Fruit fly (Drosophila melanogaster): Measurements from ENCODE around the gene CG12017.

The CG12017 gene

DNA sequence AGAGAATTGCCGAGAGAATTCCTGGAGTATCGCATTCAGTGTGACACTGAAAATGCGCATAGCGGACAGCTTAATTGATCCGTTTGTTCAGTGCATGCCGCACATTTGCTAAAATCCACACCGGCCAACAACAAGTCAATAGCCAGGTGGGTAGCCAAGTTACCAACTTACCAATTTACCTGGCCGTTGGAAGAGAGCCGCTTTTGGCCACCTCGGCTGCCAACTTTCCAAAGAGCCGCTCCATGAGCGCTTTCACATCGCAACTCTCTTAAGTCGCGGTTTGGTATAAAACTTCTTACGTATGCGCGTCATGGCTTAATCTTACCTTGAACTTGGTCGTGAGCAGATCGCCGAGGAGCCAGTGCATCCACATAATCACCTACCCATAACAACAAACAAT, at the start of gene CG12017:
TSS of gene CG12017 (plus strand) at position 310 of the 400 bp plus-strand sequence.
- TF ChIP-seq CG33017 (tag; optimal IDR thresholded peaks at IDR 0.05) (no peak), CG7045 (GFP tag; optimal IDR thresholded peaks at IDR 0.05) (no peak), CG7101 (tag; optimal IDR thresholded peaks at IDR 0.05) (no peak), CG14711 (tag; optimal IDR thresholded peaks at IDR 0.05) (no peak), tj (GFP tag; optimal IDR thresholded peaks at IDR 0.05) (no peak), Clk (GFP tag; optimal IDR thresholded peaks at IDR 0.05) (no peak), CG1620 (GFP tag; optimal IDR thresholded peaks at IDR 0.05) (no peak), Hr96 (GFP tag; optimal IDR thresholded peaks at IDR 0.05) (no peak), cnc (optimal IDR thresholded peaks at IDR 0.05) (no peak), Mnt (GFP tag; optimal IDR thresholded peaks at IDR 0.05) (no peak), bab1 (GFP tag; optimal IDR thresholded peaks at IDR 0.05) (no peak), kay (GFP tag; ENCODE audit: borderline replicate concordance) (no peak), CG12768 (GFP tag; optimal IDR thresholded peaks at IDR 0.05) (no peak), CG5204 (GFP tag; optimal IDR thresholded peaks at IDR 0.05) (no peak), toe (GFP tag; optimal IDR thresholded peaks at IDR 0.05) (no peak), ovo (GFP tag; optimal IDR thresholded peaks at IDR 0.05) (no peak), pad (GFP tag; optimal IDR thresholded peaks at IDR 0.05) (no peak), Crg-1 (GFP tag; optimal IDR thresholded peaks at IDR 0.05) (no peak), cic (GFP tag; optimal IDR thresholded peaks at IDR 0.05) (no peak)

DNA sequence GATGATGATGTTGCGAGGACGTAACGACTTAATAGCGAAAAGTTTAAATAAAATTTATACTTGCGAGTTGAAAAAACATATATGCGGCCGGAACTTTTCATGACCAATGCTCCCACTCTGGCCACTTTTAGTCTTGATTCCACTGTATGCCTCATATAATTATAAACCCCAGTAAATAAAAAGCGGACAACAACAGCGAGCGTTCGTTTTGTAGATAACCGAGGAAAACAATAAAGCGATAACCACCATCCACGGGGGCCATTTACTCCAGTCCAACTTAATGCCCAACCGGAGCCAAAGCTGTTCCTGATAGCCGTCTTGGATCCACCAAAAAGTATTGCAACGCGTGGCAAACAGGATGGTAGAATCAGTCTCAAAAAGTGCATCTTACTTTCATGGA, 43.7 kb upstream of the CG12017 start:
- TF ChIP-seq tj (GFP tag; optimal IDR thresholded peaks at IDR 0.05) = no peak
- peak; percentile 59 for TF ChIP-seq cic (GFP tag; optimal IDR thresholded peaks at IDR 0.05)
- no peak for TF ChIP-seq Crg-1 (GFP tag; optimal IDR thresholded peaks at IDR 0.05)

DNA sequence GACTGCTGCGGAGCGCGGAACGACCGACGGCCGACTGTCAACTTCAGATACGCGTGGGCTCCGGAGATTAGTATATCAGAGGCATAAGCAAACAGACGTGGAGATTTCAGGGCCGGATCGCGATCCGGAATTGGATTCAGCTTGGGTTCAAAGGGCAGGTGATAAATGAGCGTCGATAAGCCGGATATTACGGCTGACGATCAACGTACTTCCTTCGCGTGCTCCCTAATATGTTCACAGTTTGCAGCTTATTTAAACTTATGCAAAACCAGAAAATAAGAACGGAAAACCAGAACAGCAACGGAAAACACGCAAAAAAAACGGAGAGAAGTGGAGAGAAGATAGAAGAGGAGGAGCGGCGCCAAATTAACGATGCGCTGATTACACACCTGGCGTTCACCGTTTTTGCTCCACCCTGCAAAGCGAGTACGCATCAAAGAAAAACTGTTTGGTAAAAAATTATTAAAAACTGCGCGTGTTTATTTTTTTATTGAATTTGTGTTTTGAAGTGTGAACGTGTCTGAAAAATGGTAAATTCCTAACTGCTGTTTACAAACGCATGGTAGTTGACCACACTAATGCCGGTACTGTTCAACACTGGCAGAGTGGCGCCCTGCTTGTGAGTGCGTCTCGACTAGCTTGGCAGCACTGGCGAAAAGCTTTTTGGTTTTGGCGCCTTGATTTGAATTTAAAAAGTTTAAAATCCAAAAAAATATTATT, 40.8 kb upstream of the CG12017 start, which contains the start of gene CG17746:
TSS of gene CG17746 (minus strand) at position 546 of the 720 bp plus-strand sequence.
- TF ChIP-seq CG5204 (GFP tag; optimal IDR thresholded peaks at IDR 0.05) (no peak), CG14711 (tag; optimal IDR thresholded peaks at IDR 0.05) (peak; percentile 21), CG7045 (GFP tag; optimal IDR thresholded peaks at IDR 0.05) (peak; percentile 10), Hr96 (GFP tag; optimal IDR thresholded peaks at IDR 0.05) (no peak), bab1 (GFP tag; optimal IDR thresholded peaks at IDR 0.05) (peak; percentile 78), tj (GFP tag; optimal IDR thresholded peaks at IDR 0.05) (no peak), Crg-1 (GFP tag; optimal IDR thresholded peaks at IDR 0.05) (peak; percentile 81), CG11617 (GFP tag; optimal IDR thresholded peaks at IDR 0.05) (no peak), Clk (GFP tag; optimal IDR thresholded peaks at IDR 0.05) (peak; percentile 4), cnc (optimal IDR thresholded peaks at IDR 0.05) (no peak), CG12768 (GFP tag; optimal IDR thresholded peaks at IDR 0.05) (no peak), Mnt (GFP tag; optimal IDR thresholded peaks at IDR 0.05) (peak; percentile 81), CG1620 (GFP tag; optimal IDR thresholded peaks at IDR 0.05) (peak; percentile 79), toe (GFP tag; optimal IDR thresholded peaks at IDR 0.05) (no peak), cic (GFP tag; optimal IDR thresholded peaks at IDR 0.05) (peak; percentile 12), ovo (GFP tag; optimal IDR thresholded peaks at IDR 0.05) (peak; percentile 9), kay (GFP tag; ENCODE audit: borderline replicate concordance) (no peak), CG7101 (tag; optimal IDR thresholded peaks at IDR 0.05) (peak; percentile 23), pad (GFP tag; optimal IDR thresholded peaks at IDR 0.05) (peak; percentile 42), CG33017 (tag; optimal IDR thresholded peaks at IDR 0.05) (no peak)

DNA sequence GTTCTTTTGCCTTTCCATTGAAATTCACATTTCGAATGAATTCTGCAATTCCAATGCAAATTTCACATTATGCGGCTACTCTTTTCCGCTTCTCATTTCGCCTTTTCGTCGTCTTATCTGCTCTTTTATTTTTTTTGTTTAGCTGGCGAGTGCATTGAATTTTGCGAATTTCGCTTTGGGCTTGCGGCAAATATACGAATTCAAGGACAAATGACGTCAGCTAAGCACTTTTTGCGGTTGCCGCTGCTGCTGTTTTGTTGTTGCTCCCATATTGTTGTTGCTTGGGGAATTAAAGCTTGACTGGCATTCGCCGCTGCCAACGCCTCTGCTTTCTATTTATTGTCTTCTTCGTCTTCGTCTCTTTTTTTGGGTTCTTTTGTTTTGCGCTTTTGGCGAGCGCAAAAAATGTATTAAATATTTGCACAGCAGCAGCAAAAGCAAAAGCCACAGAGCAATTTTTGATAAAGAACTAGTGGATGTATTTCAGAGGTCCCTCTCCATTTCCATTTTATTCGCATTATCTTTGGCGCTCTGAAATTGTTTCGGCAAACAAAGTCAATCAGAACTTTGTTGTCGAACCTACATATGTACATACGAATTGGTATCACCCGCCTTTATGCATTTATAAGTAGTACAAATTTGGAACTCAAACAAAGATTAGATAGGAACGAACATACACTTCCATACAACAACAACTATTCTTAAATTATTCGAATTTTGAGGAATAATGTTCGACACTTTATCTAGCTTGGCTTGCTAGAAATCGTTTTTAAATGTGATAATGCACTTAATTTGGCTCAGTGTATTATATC, 40.0 kb upstream of the CG12017 start:
- TF ChIP-seq Clk (GFP tag; optimal IDR thresholded peaks at IDR 0.05) (no peak), ovo (GFP tag; optimal IDR thresholded peaks at IDR 0.05) (no peak), toe (GFP tag; optimal IDR thresholded peaks at IDR 0.05) (no peak), CG14711 (tag; optimal IDR thresholded peaks at IDR 0.05) (no peak), tj (GFP tag; optimal IDR thresholded peaks at IDR 0.05) (peak; percentile 80), Mnt (GFP tag; optimal IDR thresholded peaks at IDR 0.05) (no peak), CG7101 (tag; optimal IDR thresholded peaks at IDR 0.05) (peak; percentile 50), CG33017 (tag; optimal IDR thresholded peaks at IDR 0.05) (peak; percentile 40), cnc (optimal IDR thresholded peaks at IDR 0.05) (no peak), Hr96 (GFP tag; optimal IDR thresholded peaks at IDR 0.05) (no peak), cic (GFP tag; optimal IDR thresholded peaks at IDR 0.05) (no peak), CG1620 (GFP tag; optimal IDR thresholded peaks at IDR 0.05) (no peak), CG11617 (GFP tag; optimal IDR thresholded peaks at IDR 0.05) (peak; percentile 28), Crg-1 (GFP tag; optimal IDR thresholded peaks at IDR 0.05) (no peak), CG5204 (GFP tag; optimal IDR thresholded peaks at IDR 0.05) (no peak), pad (GFP tag; optimal IDR thresholded peaks at IDR 0.05) (no peak), CG12768 (GFP tag; optimal IDR thresholded peaks at IDR 0.05) (no peak)

DNA sequence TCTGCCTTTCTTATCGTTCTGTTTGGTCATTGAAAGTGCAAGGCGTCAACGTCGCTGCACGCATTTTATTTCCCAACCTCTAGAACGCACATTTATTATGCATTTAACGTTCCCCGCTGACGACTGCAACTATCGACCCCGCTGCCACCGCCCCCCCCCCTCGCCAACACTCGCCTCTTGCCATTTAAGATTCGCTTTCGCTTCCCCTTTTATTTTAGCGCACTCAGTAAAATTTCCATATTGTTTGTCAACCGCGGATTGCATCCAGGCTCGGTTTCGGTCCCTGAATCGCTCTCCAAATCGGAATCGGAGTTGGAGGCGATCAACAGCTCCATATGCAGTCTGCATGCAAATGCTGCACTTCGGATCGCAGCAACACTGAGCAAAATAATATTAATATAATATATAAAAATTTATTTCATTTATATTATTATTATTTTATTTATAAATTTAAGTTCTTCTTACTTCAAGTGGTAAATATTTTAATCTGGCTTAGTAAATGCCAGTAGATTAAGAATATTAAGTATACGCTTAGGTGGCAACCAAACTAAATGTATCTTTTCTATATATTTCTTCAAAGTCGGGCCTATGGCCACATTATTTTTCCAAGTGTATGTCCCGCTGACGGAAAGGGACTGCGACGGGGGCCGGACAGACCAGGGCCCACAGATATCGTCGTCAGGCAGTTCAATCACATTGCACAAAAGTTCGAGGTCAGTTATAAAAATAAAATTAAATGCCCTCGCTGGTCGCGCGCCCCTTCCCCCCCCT, 39.3 kb upstream of the CG12017 start:
- TF ChIP-seq tj (GFP tag; optimal IDR thresholded peaks at IDR 0.05) (peak; percentile 48), cic (GFP tag; optimal IDR thresholded peaks at IDR 0.05) (no peak), kay (GFP tag; ENCODE audit: borderline replicate concordance) (peak; percentile 9)
